Fruit fly (Drosophila melanogaster) whole organism, prepupa: ENCODE data around the gene Dysb.

Source experiments
- CG31627 ChIP-seq: fragments of 200-800 bp; sonication (Bioruptor generic); optimal IDR thresholded peaks from 3 replicates; lab custom pipeline; 2016; ENCODE audit warnings: missing biosample characterization, missing genetic modification characterization
- CG4318 ChIP-seq: fragments of 200-800 bp; sonication (Bioruptor generic); optimal IDR thresholded peaks from 3 replicates; lab custom pipeline; 2017; ENCODE audit warnings: missing biosample characterization, mild to moderate bottlenecking, missing genetic modification characterization
- CG6163 ChIP-seq: fragments of 200-800 bp; sonication (Bioruptor generic); IDR thresholded peaks from 3 replicates; pipeline ENCODE4 v1.3.6; 2022; ENCODE audit warnings: missing biosample characterization, missing genetic modification characterization
- Gug ChIP-seq: fragments of 200-800 bp; sonication (Bioruptor generic); IDR thresholded peaks from 2 replicates; pipeline ENCODE4 v1.3.6; 2022; ENCODE audit warnings: missing biosample characterization, missing genetic modification characterization
- OdsH ChIP-seq: fragments of 200-800 bp; sonication (Bioruptor generic); optimal IDR thresholded peaks from 3 replicates; lab custom pipeline; 2016; ENCODE audit warnings: missing biosample characterization, missing genetic modification characterization
- Sox102F ChIP-seq: fragments of 200-800 bp; sonication (Bioruptor generic); optimal IDR thresholded peaks from 2 replicates; lab custom pipeline; 2016; ENCODE audit warnings: missing biosample characterization, mild to moderate bottlenecking, missing genetic modification characterization
- achi ChIP-seq: fragments of 200-800 bp; sonication (Bioruptor generic); optimal IDR thresholded peaks from 3 replicates; lab custom pipeline; 2016; ENCODE audit warnings: missing biosample characterization, missing genetic modification characterization
- pdm3 ChIP-seq: fragments of 200-800 bp; sonication (Bioruptor generic); optimal IDR thresholded peaks from 3 replicates; lab custom pipeline; 2016; ENCODE audit warnings: missing biosample characterization, missing genetic modification characterization

- TF ChIP-seq CG31627 (GFP tag; lab: Kevin White, UChicago) (no peak), CG6163 (GFP tag; lab: Robert Waterston, UW) (no peak), Sox102F (GFP tag; lab: Kevin White, UChicago) (no peak), achi (GFP tag; lab: Kevin White, UChicago) (no peak), CG4318 (GFP tag; lab: Kevin White, UChicago) (no peak), Gug (GFP tag; lab: Robert Waterston, UW) (no peak), OdsH (no peak), pdm3 (no peak)
Measured at dm6 chr3L:18861893-18862292, 5.7 kb upstream of the Dysb start.
